Fruit fly (Drosophila melanogaster) whole organism, wandering third instar larva: ENCODE data around the gene CG11151.

ENCODE experiments used
- HLH106 ChIP-seq: fragments of 200-800 bp; optimal IDR thresholded peaks from 3 replicates; lab custom pipeline; 2019; ENCODE audit warnings: missing biosample characterization, mild to moderate bottlenecking, missing genetic modification characterization, moderate library complexity
- sage ChIP-seq: fragments of 200-800 bp; sonication (Bioruptor generic); optimal IDR thresholded peaks from 2 replicates; lab custom pipeline; 2016; ENCODE audit warnings: missing biosample characterization, mild to moderate bottlenecking, missing genetic modification characterization

DNA sequence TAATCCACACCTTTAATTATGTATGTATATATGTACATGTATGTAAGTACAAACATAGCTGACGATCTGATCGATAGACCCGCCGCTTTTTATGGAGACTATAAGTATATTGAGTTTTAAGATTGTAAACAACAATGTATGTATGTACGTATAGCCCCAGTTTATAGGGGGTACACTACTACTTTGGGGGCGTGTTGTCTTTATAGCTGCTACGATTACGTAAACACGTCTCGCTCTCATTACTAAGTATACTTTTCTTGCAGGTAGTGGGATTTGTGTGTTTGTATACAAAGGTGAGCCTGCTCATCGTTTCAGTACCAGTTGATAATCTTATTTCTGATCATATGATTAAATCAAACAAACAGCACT is 10.3 kb downstream of the CG11151 start:
- no peak for TF ChIP-seq HLH106
- TF ChIP-seq sage (GFP tag; lab: Kevin White, UChicago) = no peak
